Worm (Caenorhabditis elegans): ENCODE data around the gene R12B2.6.

Gene R12B2.6

DNA sequence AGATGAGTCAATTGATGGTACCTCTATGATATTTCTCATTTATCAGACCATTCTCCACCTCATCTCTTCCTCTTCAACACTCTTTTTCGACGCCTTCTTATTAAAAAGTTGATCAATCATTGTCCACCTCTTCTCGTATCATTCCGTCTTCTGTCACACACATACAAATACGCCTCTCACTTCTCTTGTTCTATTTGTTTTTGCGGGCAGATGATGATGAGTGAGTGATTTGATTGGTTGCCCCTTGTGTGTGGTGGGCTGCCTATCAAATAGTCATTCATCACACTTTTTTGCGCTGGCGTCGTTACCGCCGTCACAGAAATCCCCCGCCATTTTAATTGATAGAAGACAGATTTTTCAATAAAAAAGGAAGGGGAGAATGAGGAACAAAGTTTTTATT lies 21.3 kb downstream of the R12B2.6 start (continued):
- TF ChIP-seq lin-29 (GFP tag; IDR thresholded peaks at IDR 0.05): no peak
- no peak for TF ChIP-seq lir-3 (tag; optimal IDR thresholded peaks at IDR 0.05)
- TF ChIP-seq F37D6.2 (tag; optimal IDR thresholded peaks at IDR 0.05): no peak
- no peak for TF ChIP-seq nhr-111 (GFP tag; optimal IDR thresholded peaks at IDR 0.05)
- peak; percentile 74 for TF ChIP-seq hlh-30 (tag; optimal IDR thresholded peaks at IDR 0.05; ENCODE audit: insufficient read depth)
- no peak for TF ChIP-seq spr-3 (GFP tag; optimal IDR thresholded peaks at IDR 0.05)
- TF ChIP-seq pha-4 (GFP tag; IDR thresholded peaks at IDR 0.05): no peak
- no peak for TF ChIP-seq pha-4 (tag; optimal IDR thresholded peaks at IDR 0.05)
- no peak for TF ChIP-seq skn-1 (tag; optimal IDR thresholded peaks at IDR 0.05)
- no peak for TF ChIP-seq nhr-102 (tag; optimal IDR thresholded peaks at IDR 0.05)
- no peak for TF ChIP-seq saeg-2 (GFP tag; IDR thresholded peaks at IDR 0.05)
- TF ChIP-seq ceh-28 (tag; optimal IDR thresholded peaks at IDR 0.05): no peak
- TF ChIP-seq tag-97 (GFP tag; IDR thresholded peaks at IDR 0.05): no peak
- TF ChIP-seq lin-39 (tag; optimal IDR thresholded peaks at IDR 0.05): no peak
- TF ChIP-seq lin-13 (GFP tag; optimal IDR thresholded peaks at IDR 0.05): no peak
- no peak for TF ChIP-seq madf-5 (GFP tag; IDR thresholded peaks at IDR 0.05)
- no peak for TF ChIP-seq rbr-2 (tag; optimal IDR thresholded peaks at IDR 0.05)

DNA sequence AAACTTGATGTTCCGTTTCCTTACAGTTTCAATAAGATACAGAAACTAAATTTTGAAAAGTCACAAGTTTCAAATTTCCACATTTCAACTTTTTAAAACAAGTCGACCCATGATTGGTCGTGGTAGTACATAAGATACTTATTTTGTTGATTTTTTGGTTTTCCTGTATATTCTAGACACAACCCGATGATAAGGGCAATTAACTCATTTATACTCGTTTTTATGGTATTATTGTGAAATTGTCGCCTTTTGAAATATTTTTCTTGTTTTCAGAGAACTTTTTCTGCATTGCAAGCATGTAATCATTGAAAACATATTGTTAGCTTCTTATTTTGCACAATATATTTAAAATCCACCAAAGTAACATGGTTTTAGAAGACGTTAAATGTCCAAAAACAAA lies 22.0 kb downstream of the R12B2.6 start:
- TF ChIP-seq daf-16 (GFP tag; optimal IDR thresholded peaks at IDR 0.05) (no peak), daf-16 (tag; optimal IDR thresholded peaks at IDR 0.05) (peak; percentile 63), unc-62 (GFP tag; optimal IDR thresholded peaks at IDR 0.05 in 1 of 2) (peak in 1 of 2 experiments; percentile 1), unc-62 (tag; optimal IDR thresholded peaks at IDR 0.05) (no peak), lin-15B (tag; optimal IDR thresholded peaks at IDR 0.05) (no peak), fkh-10 (GFP tag; optimal IDR thresholded peaks at IDR 0.05) (no peak)

DNA sequence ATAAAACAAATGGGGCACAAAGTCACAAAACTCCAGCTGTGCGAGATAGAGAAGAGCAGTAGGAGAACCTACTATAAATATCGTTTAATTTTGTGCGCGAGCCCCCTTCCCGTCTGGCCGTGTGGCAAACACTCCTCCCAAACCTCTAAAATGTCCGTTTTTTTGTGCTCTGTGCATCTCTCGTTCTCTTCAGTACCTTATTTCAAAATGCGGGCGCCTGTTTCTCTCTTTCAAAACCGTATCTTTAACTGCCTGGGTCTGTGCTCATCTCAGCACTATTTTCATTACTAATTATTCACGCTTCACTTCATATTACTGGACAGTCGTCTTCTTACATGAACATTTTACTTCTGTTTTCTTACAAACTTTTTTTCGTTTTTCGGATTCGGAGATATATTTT lies 23.9 kb downstream of the R12B2.6 start:
- no peak for TF ChIP-seq mxl-2 (GFP tag; conservative IDR thresholded peaks at IDR 0.05)
- no peak for TF ChIP-seq nhr-76 (tag; optimal IDR thresholded peaks at IDR 0.05)
- TF ChIP-seq dmd-6 (GFP tag; IDR thresholded peaks at IDR 0.05): peak; percentile 8; the same call in 1 of the 2 replicates
- peak; percentile 24 for TF ChIP-seq nhr-28 (tag; optimal IDR thresholded peaks at IDR 0.05)
- TF ChIP-seq aha-1 (tag): peak; percentile 34
- no peak for TF ChIP-seq daf-16 (GFP tag; optimal IDR thresholded peaks at IDR 0.05)
- TF ChIP-seq daf-16 (tag; optimal IDR thresholded peaks at IDR 0.05): peak; percentile 21
- TF ChIP-seq mes-2 (tag; optimal IDR thresholded peaks at IDR 0.05; ENCODE audit: poor library complexity, severe bottlenecking): peak; percentile 27
- peak; percentile 9 for TF ChIP-seq dve-1 (tag; optimal IDR thresholded peaks at IDR 0.05; ENCODE audit: insufficient read depth)
- peak; percentile 25 for TF ChIP-seq hlh-11 (tag; optimal IDR thresholded peaks at IDR 0.05)

DNA sequence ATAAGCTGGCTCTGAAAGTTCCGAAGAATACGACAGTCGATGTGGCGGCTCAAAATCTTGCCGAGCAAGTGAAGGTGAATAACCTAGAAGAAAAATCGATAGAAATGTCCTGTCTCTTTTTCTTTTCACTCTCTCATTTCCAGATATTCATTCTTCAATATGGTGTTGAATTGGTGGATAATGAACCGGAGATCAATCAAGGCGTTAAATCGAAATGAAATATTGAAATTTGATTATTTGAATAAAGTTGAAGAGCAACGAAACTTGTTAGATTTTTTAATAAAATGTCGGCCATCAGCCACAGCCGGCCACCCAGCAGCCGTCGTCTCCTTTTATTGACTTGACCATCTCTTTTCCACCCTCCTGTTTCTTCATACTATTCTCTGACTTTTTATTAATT lies 27.2 kb downstream of the R12B2.6 start, which contains the start of gene R12B2.2:
TSS of gene R12B2.2 (plus strand) at position 301 of the 400 bp plus-strand sequence.
- TF ChIP-seq rbr-2 (tag; optimal IDR thresholded peaks at IDR 0.05) (no peak), mes-2 (tag; optimal IDR thresholded peaks at IDR 0.05; ENCODE audit: poor library complexity, severe bottlenecking) (peak; percentile 20)

DNA sequence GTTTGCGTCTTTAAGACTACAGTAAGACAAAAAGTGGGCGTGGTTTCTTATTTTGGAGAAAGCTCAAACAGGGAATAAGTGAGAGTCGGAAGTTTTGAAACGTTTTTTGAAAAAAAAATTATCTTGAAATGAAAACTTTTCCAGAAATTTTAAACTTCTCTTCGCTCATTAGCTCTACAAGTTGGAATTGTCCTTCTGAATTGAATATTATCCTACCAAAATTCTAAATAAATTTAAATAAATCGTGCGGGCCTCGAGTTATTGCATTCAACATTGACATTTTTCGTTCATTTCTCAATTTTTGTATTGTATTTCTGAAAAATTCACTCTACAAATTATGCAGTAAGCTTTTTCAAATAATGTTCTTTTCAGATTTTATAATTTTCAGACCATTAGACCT lies 28.7 kb downstream of the R12B2.6 start, which contains the start of gene R12B2.3:
TSS of gene R12B2.3 (plus strand) at position 301 of the 400 bp plus-strand sequence.
- TF ChIP-seq D1046.2 (GFP tag; IDR thresholded peaks at IDR 0.05): no peak
- no peak for TF ChIP-seq fkh-10 (GFP tag; optimal IDR thresholded peaks at IDR 0.05)
- no peak for TF ChIP-seq fos-1 (tag; optimal IDR thresholded peaks at IDR 0.05)
- no peak for TF ChIP-seq unc-39 (tag; optimal IDR thresholded peaks at IDR 0.05)
